Worm (Caenorhabditis elegans): Measurements from ENCODE around the gene lgc-24.
A peak's percentile ranks its signal among the peaks of the same experiment; 100 is the strongest.

Gene lgc-24

DNA sequence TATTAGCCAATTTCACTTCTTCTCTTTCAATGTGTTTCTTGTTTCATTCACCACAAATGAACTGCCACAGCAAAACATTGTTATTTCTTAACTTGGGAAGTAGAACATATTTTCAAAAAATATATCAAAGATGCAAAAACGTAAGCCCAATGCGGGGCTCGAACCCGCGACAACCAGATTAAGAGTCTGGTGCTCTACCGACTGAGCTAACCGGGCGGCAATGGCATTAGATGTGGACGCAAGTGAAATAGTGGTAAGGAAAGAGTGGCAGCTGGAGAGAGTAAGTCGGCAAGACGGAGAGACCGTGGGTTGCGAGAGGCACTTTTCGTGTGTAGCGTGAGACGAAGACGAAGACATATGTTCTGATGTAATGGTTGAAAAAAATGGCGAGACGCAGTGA lies 37.7 kb downstream of the lgc-24 start (continued):
- TF ChIP-seq nhr-25 (tag; optimal IDR thresholded peaks at IDR 0.05; ENCODE audit: borderline replicate concordance, insufficient read depth) (peak; percentile 34), pqm-1 (tag; optimal IDR thresholded peaks at IDR 0.05) (no peak), ztf-7 (tag; optimal IDR thresholded peaks at IDR 0.05) (peak; percentile 80), zag-1 (tag; optimal IDR thresholded peaks at IDR 0.05) (peak; percentile 46), daf-16 (GFP tag; optimal IDR thresholded peaks at IDR 0.05) (peak; percentile 44 to 93), daf-16 (tag; optimal IDR thresholded peaks at IDR 0.05) (peak; percentile 72), mes-2 (tag; optimal IDR thresholded peaks at IDR 0.05; ENCODE audit: poor library complexity, severe bottlenecking) (no peak), arid-1 (GFP tag; conservative IDR thresholded peaks at IDR 0.05) (peak; percentile 94), dve-1 (tag; optimal IDR thresholded peaks at IDR 0.05; ENCODE audit: insufficient read depth) (peak; percentile 85), daf-8 (GFP tag; IDR thresholded peaks at IDR 0.05) (peak; percentile 80; the same call in 1 of the 2 replicates), lin-13 (GFP tag; optimal IDR thresholded peaks at IDR 0.05) (peak; percentile 37), lin-29 (GFP tag; IDR thresholded peaks at IDR 0.05) (peak; percentile 46; the same call in 1 of the 2 replicates), ama-1 (optimal IDR thresholded peaks at IDR 0.05) (no peak), lin-38 (GFP tag; IDR thresholded peaks at IDR 0.05) (peak; percentile 82), egl-43 (GFP tag; IDR thresholded peaks at IDR 0.05) (no peak), duxl-1 (tag; optimal IDR thresholded peaks at IDR 0.05; ENCODE audit: poor library complexity) (peak; percentile 90), T20F7.1 (GFP tag; optimal IDR thresholded peaks at IDR 0.05) (peak; percentile 64), ceh-62 (tag; optimal IDR thresholded peaks at IDR 0.05) (no peak), unc-130 (GFP tag; optimal IDR thresholded peaks at IDR 0.05) (peak; percentile 69), Y105C5A.15 (GFP tag; IDR thresholded peaks at IDR 0.05) (peak; percentile 93), nhr-41 (GFP tag; IDR thresholded peaks at IDR 0.05) (peak; percentile 94), php-3 (GFP tag; IDR thresholded peaks at IDR 0.05) (no peak), ceh-44 (GFP tag; IDR thresholded peaks at IDR 0.05) (peak; percentile 86), skn-1 (tag; optimal IDR thresholded peaks at IDR 0.05) (peak; percentile 19), ceh-82 (tag; optimal IDR thresholded peaks at IDR 0.05) (no peak), ztf-11 (tag; optimal IDR thresholded peaks at IDR 0.05) (no peak), ces-1 (GFP tag; optimal IDR thresholded peaks at IDR 0.05) (peak; percentile 77), rbr-2 (tag; optimal IDR thresholded peaks at IDR 0.05) (peak; percentile 86), ceh-20 (GFP tag; IDR thresholded peaks at IDR 0.05) (peak; percentile 87), spr-1 (tag; optimal IDR thresholded peaks at IDR 0.05) (peak; percentile 69), nhr-102 (tag; optimal IDR thresholded peaks at IDR 0.05) (peak; percentile 79), fos-1 (tag; optimal IDR thresholded peaks at IDR 0.05) (no peak), hif-1 (tag; optimal IDR thresholded peaks at IDR 0.05) (peak in 1 of 2 experiments; percentile 21), nhr-11 (tag; optimal IDR thresholded peaks at IDR 0.05) (peak; percentile 52), unc-39 (tag; optimal IDR thresholded peaks at IDR 0.05) (no peak), Y75B8A.6 (GFP tag; IDR thresholded peaks at IDR 0.05) (peak; percentile 90), F49E8.2 (tag; optimal IDR thresholded peaks at IDR 0.05; ENCODE audit: borderline replicate concordance) (peak; percentile 37), set-16 (GFP tag; IDR thresholded peaks at IDR 0.05) (no peak), tra-1 (GFP tag; IDR thresholded peaks at IDR 0.05) (peak; percentile 93), nhr-6 (tag; optimal IDR thresholded peaks at IDR 0.05) (peak; percentile 59), snpc-1.2 (GFP tag; IDR thresholded peaks at IDR 0.05) (peak; percentile 93), unc-62 (GFP tag; optimal IDR thresholded peaks at IDR 0.05 in 1 of 2) (peak in 1 of 2 experiments; percentile 97), unc-62 (tag; optimal IDR thresholded peaks at IDR 0.05) (no peak), madf-5 (GFP tag; IDR thresholded peaks at IDR 0.05) (peak in 1 of 2 experiments; percentile 88), jun-1 (tag; optimal IDR thresholded peaks at IDR 0.05) (peak; percentile 73), D1046.2 (GFP tag; IDR thresholded peaks at IDR 0.05) (peak; percentile 91), lin-1 (GFP tag; IDR thresholded peaks at IDR 0.05) (peak; percentile 92), nhr-77 (tag; optimal IDR thresholded peaks at IDR 0.05) (peak; percentile 56), nhr-111 (GFP tag; optimal IDR thresholded peaks at IDR 0.05) (peak; percentile 92), nhr-28 (tag; optimal IDR thresholded peaks at IDR 0.05) (peak; percentile 60), madf-9 (GFP tag; conservative IDR thresholded peaks at IDR 0.05) (peak; percentile 85), daf-12 (tag; optimal IDR thresholded peaks at IDR 0.05) (no peak)

Data from whole organism, L4 larva.